Fruit fly (Drosophila melanogaster) S2 (cell line): ENCODE results near the gene CG6696.
A peak's percentile ranks its signal among the peaks of the same experiment; 100 is the strongest.

Source experiments
- CG8478 ChIP-seq: fragments of >200 bp; optimal IDR thresholded peaks from 2 replicates; lab custom pipeline; 2018
- CTCF ChIP-seq, 2 experiments: fragments of >200 bp; optimal IDR thresholded peaks; 2 replicates each; lab custom pipeline; 2018

dm6 chrX:18646855-18647699, 14.9 kb downstream of the CG6696 start, which contains the start of gene Rip11:
- no peak for TF ChIP-seq CG8478 (lab: Kevin White, UChicago)
- peak in 1 of 2 experiments; percentile 4 for TF ChIP-seq CTCF (optimal IDR thresholded peaks at IDR 0.05; lab: Kevin White, UChicago)
